Worm (Caenorhabditis elegans): ENCODE measurements around the gene C10A4.4.
"Not testable (repeated sequence)": the region's sequence is repeated elsewhere in the genome, so short reads cannot be mapped to it uniquely, and the experiment has no call there.

Gene C10A4.4

ce11 chrX:7400788-7401187, at the start of gene C10A4.4:
TSS of gene C10A4.4 (plus strand) at chrX:7401088.
- TF ChIP-seq lin-13 (GFP tag; optimal IDR thresholded peaks at IDR 0.05) (no peak), unc-62 (GFP tag; optimal IDR thresholded peaks at IDR 0.05) (no peak), unc-98 (GFP tag; IDR thresholded peaks at IDR 0.05) (no peak), vab-15 (tag; optimal IDR thresholded peaks at IDR 0.05) (no peak), nhr-71 (tag; optimal IDR thresholded peaks at IDR 0.05) (no peak), lin-15B (tag; optimal IDR thresholded peaks at IDR 0.05) (no peak), fkh-10 (GFP tag; optimal IDR thresholded peaks at IDR 0.05) (no peak)

- TF ChIP-seq rnt-1, skn-1, tbx-2 (tag; optimal IDR thresholded peaks at IDR 0.05): not testable (repeated sequence)
Measured at ce11 chrX:7365267-7365666, 35.6 kb upstream of the C10A4.4 start, which contains the start of gene C56G3.2. TSS of gene C56G3.2 (plus strand) at chrX:7365567.

ce11 chrX:7369770-7370169, 31.1 kb upstream of the C10A4.4 start:
- no peak for TF ChIP-seq lin-14 (GFP tag; optimal IDR thresholded peaks at IDR 0.05)
- TF ChIP-seq skn-1 (tag; optimal IDR thresholded peaks at IDR 0.05), result no peak
- peak; percentile 50 for TF ChIP-seq nhr-71 (tag; optimal IDR thresholded peaks at IDR 0.05)
- TF ChIP-seq fkh-8 (tag; optimal IDR thresholded peaks at IDR 0.05), result peak; percentile 84
- TF ChIP-seq zip-4 (GFP tag; optimal IDR thresholded peaks at IDR 0.05), result no peak
- TF ChIP-seq ztf-4 (tag; optimal IDR thresholded peaks at IDR 0.05), result no peak
- no peak for TF ChIP-seq unc-86 (tag; optimal IDR thresholded peaks at IDR 0.05)
- no peak for TF ChIP-seq lin-15B (tag; optimal IDR thresholded peaks at IDR 0.05)
- no peak for TF ChIP-seq Y116A8C.19 (tag; optimal IDR thresholded peaks at IDR 0.05; ENCODE audit: borderline replicate concordance)
- peak; percentile 41 for TF ChIP-seq nhr-47 (tag; optimal IDR thresholded peaks at IDR 0.05)
- TF ChIP-seq aly-2 (tag; optimal IDR thresholded peaks at IDR 0.05), result no peak
- no peak for TF ChIP-seq tlp-1 (tag; optimal IDR thresholded peaks at IDR 0.05)

- TF ChIP-seq tlp-1 (tag; optimal IDR thresholded peaks at IDR 0.05) (no peak), lin-35 (GFP tag; optimal IDR thresholded peaks at IDR 0.05) (no peak), nhr-77 (tag; optimal IDR thresholded peaks at IDR 0.05) (no peak), lin-15B (tag; optimal IDR thresholded peaks at IDR 0.05) (no peak), nhr-20 (tag; optimal IDR thresholded peaks at IDR 0.05) (no peak), efl-3 (GFP tag; optimal IDR thresholded peaks at IDR 0.05) (no peak), skn-1 (tag; optimal IDR thresholded peaks at IDR 0.05) (no peak), mdl-1 (tag; optimal IDR thresholded peaks at IDR 0.05) (no peak), rnt-1 (tag; optimal IDR thresholded peaks at IDR 0.05) (no peak), sup-37 (GFP tag; optimal IDR thresholded peaks at IDR 0.05) (no peak), egl-27 (tag; optimal IDR thresholded peaks at IDR 0.05) (no peak), lin-39 (tag; optimal IDR thresholded peaks at IDR 0.05) (no peak), aha-1 (tag; optimal IDR thresholded peaks at IDR 0.05) (no peak), hpl-2 (GFP tag; optimal IDR thresholded peaks at IDR 0.05) (no peak), fos-1 (tag; optimal IDR thresholded peaks at IDR 0.05) (no peak), C16A3.4 (tag; optimal IDR thresholded peaks at IDR 0.05) (no peak), fkh-10 (GFP tag; optimal IDR thresholded peaks at IDR 0.05) (no peak), ztf-11 (tag; optimal IDR thresholded peaks at IDR 0.05) (no peak), hlh-17 (GFP tag; optimal IDR thresholded peaks at IDR 0.05; ENCODE audit: borderline replicate concordance) (no peak), isw-1 (GFP tag; IDR thresholded peaks at IDR 0.05) (no peak)
Measured at ce11 chrX:7371945-7372344, 28.9 kb upstream of the C10A4.4 start.

- no peak for TF ChIP-seq pqm-1 (tag; optimal IDR thresholded peaks at IDR 0.05)
- TF ChIP-seq nhr-47 (tag; optimal IDR thresholded peaks at IDR 0.05), result no peak
- TF ChIP-seq fkh-10 (GFP tag; optimal IDR thresholded peaks at IDR 0.05), result peak; percentile 53
- TF ChIP-seq alr-1 (tag; optimal IDR thresholded peaks at IDR 0.05; ENCODE audit: borderline replicate concordance), result no peak
- no peak for TF ChIP-seq nhr-84 (tag; optimal IDR thresholded peaks at IDR 0.05)
Measured at ce11 chrX:7376941-7377340, 23.9 kb upstream of the C10A4.4 start, which contains the start of gene npr-8. TSS of gene npr-8 (plus strand) at chrX:7377302.
